Worm (Caenorhabditis elegans): Measurements from ENCODE around the gene math-38.

Gene math-38

DNA sequence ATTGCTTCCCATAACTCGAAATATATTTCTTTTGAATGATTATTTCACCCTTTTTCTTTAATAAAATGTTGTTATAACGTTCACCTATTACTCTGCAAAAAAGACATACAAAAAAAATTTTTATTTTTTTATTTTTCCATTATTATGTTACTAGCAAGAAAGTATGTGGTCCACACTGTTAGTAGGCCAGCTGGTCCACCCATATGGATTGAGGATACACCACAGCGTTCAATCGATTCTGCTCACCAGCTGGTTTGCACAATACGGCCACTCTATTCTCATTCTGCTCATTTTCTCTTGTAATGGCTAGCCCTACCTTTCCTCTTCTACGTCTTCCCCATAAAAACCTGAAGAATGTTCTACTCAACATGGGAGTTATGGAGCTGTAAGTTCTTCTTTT is 41.2 kb downstream of the math-38 start, which contains the start of gene fbxb-44 (continued):
- TF ChIP-seq ZK337.2 (GFP tag; IDR thresholded peaks at IDR 0.05) (no peak), tra-1 (GFP tag; IDR thresholded peaks at IDR 0.05) (no peak), gei-8 (GFP tag; optimal IDR thresholded peaks at IDR 0.05) (no peak)

DNA sequence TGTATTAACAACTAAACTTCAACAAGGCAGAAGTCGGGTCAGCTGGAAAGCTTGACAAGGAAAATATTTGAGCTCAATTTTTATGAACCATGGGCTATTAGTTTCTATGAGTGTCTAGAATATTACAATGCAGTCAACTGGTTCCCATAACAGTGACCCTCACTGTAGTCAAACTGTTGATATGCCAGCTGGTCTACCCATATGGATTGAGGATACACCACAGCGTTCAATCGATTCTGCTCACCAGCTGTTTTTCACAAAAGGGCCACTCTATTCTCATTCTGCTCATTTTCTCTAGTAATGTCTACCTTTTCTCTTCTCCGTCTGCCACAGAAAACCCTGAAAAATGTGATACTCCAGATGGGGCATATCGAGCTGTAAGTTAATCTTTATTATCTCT is 42.5 kb downstream of the math-38 start, which contains the start of gene fbxb-42:
TSS of gene fbxb-42 (plus strand) at position 301 of the 400 bp plus-strand sequence.
- TF ChIP-seq ceh-28 (tag; optimal IDR thresholded peaks at IDR 0.05) (no peak), php-3 (GFP tag; IDR thresholded peaks at IDR 0.05) (no peak), madf-9 (GFP tag; conservative IDR thresholded peaks at IDR 0.05) (no peak), mdl-1 (tag; optimal IDR thresholded peaks at IDR 0.05) (no peak), unc-62 (GFP tag; optimal IDR thresholded peaks at IDR 0.05 in 1 of 2) (peak in 1 of 2 experiments; percentile 27), unc-62 (tag; optimal IDR thresholded peaks at IDR 0.05) (no peak), skn-1 (tag; optimal IDR thresholded peaks at IDR 0.05) (no peak), lsy-2 (tag; optimal IDR thresholded peaks at IDR 0.05) (no peak), hlh-30 (tag; optimal IDR thresholded peaks at IDR 0.05; ENCODE audit: insufficient read depth) (no peak)

DNA sequence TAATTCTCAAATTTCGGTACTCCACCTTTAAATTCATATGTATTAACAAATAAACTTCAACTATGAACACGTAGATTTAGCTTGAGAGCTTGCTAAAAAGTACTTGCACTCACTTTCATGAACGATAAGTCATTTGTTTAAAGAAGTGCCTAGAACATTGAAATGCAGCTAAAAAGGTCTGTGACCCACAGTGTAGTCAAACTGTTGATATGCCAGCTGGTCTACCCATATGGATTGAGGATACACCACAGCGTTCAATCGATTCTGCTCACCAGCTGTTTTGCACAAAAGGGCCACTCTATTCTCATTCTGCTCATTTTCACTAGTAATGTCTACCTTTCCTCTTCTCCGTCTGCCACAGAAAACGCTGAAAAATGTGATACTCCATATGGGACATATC is 43.9 kb downstream of the math-38 start, which contains the start of gene fbxb-43:
TSS of gene fbxb-43 (plus strand) at position 301 of the 400 bp plus-strand sequence.
- no peak for TF ChIP-seq ceh-82 (tag; optimal IDR thresholded peaks at IDR 0.05)
- no peak for TF ChIP-seq daf-12 (tag; optimal IDR thresholded peaks at IDR 0.05)
- TF ChIP-seq nhr-42 (GFP tag; IDR thresholded peaks at IDR 0.05), result no peak
- TF ChIP-seq aha-1 (tag), result no peak
- no peak for TF ChIP-seq ceh-32 (tag; optimal IDR thresholded peaks at IDR 0.05; ENCODE audit: poor library complexity)
- TF ChIP-seq egl-27 (tag; optimal IDR thresholded peaks at IDR 0.05), result no peak
- no peak for TF ChIP-seq ztf-7 (tag; optimal IDR thresholded peaks at IDR 0.05)
- TF ChIP-seq R02D3.7 (tag; optimal IDR thresholded peaks at IDR 0.05), result no peak
- TF ChIP-seq cey-2 (tag; optimal IDR thresholded peaks at IDR 0.05; ENCODE audit: borderline replicate concordance, insufficient read depth), result no peak
- TF ChIP-seq mdl-1 (tag; optimal IDR thresholded peaks at IDR 0.05), result no peak
- no peak for TF ChIP-seq lim-7 (GFP tag; IDR thresholded peaks at IDR 0.05)
- no peak for TF ChIP-seq gei-8 (GFP tag; optimal IDR thresholded peaks at IDR 0.05)
- no peak for TF ChIP-seq mdt-29 (GFP tag; IDR thresholded peaks at IDR 0.05)
- TF ChIP-seq ceh-20 (GFP tag; IDR thresholded peaks at IDR 0.05), result no peak
- TF ChIP-seq spr-3 (GFP tag; optimal IDR thresholded peaks at IDR 0.05), result no peak

DNA sequence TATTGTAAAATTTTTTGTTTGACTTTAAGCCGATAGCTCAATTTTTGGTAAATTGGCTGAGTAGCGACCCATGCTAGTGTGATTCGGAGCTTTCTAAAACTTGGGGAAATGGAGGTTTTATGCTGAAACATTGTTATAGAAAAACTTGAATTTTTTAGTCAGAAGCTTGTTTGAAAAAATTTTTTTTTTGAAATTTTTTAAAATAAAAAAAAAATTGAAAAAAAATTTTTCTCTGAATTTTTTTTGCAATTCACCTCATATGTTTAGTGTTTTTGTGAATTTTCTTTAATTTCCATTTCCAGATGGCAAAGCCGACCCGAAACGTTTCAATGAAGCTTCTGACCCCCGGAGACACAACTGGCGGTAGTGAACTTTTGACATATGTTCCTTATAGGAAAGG is 50.7 kb downstream of the math-38 start, which contains the start of gene Y51H7BR.4:
TSS of gene Y51H7BR.4 (plus strand) at position 301 of the 400 bp plus-strand sequence.
- TF ChIP-seq hmg-1.1 (GFP tag; IDR thresholded peaks at IDR 0.05), result no peak
- TF ChIP-seq nhr-6 (tag; optimal IDR thresholded peaks at IDR 0.05), result no peak
- TF ChIP-seq mep-1 (tag; optimal IDR thresholded peaks at IDR 0.05), result no peak
- no peak for TF ChIP-seq R02D3.7 (tag; optimal IDR thresholded peaks at IDR 0.05)
- TF ChIP-seq daf-16 (GFP tag; optimal IDR thresholded peaks at IDR 0.05), result no peak
- TF ChIP-seq daf-16 (tag; optimal IDR thresholded peaks at IDR 0.05), result no peak
- TF ChIP-seq skn-1 (tag; optimal IDR thresholded peaks at IDR 0.05), result no peak
- TF ChIP-seq ZK546.5 (tag; optimal IDR thresholded peaks at IDR 0.05), result no peak
- no peak for TF ChIP-seq egl-27 (tag; optimal IDR thresholded peaks at IDR 0.05)
- no peak for TF ChIP-seq nhr-77 (tag; optimal IDR thresholded peaks at IDR 0.05)
- TF ChIP-seq nhr-10 (tag; optimal IDR thresholded peaks at IDR 0.05), result no peak
- TF ChIP-seq ctbp-1 (GFP tag; IDR thresholded peaks at IDR 0.05), result no peak
- TF ChIP-seq lin-39 (tag; optimal IDR thresholded peaks at IDR 0.05), result no peak
- no peak for TF ChIP-seq lin-15B (tag; optimal IDR thresholded peaks at IDR 0.05)
- TF ChIP-seq nhr-102 (tag; optimal IDR thresholded peaks at IDR 0.05), result no peak
- no peak for TF ChIP-seq nhr-42 (GFP tag; IDR thresholded peaks at IDR 0.05)
- no peak for TF ChIP-seq nhr-48 (tag; optimal IDR thresholded peaks at IDR 0.05)
- TF ChIP-seq zfp-2 (tag; optimal IDR thresholded peaks at IDR 0.05), result no peak
- TF ChIP-seq arid-1 (GFP tag; conservative IDR thresholded peaks at IDR 0.05), result no peak

Data from whole organism, L4 larva.